Worm (Caenorhabditis elegans): ENCODE results near the gene ugt-12.

ugt-12 gene

DNA sequence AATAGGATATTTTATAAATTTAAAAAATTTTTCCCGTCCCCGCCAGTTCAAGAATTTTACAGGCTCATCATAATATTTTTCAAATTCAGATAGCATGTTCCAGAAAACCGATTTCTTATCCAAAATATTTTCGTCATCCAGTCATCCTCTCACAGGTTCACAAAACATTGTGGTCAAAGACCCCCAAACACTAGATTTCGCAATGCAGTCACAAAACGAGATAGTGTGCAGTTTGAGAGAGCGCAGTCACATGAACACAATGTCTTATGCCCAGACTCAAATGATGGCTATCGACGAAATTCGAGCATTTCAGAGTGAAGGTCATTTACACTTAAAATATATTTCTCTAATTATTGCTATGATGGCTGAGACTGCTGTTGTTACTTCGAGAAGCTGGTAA is 44.8 kb downstream of the ugt-12 start, which contains the start of gene abhd-5.2 (continued):
- TF ChIP-seq mep-1 (tag; optimal IDR thresholded peaks at IDR 0.05), result peak; percentile 70
- TF ChIP-seq sptf-1 (tag; optimal IDR thresholded peaks at IDR 0.05), result no peak
- peak; percentile 70 for TF ChIP-seq nhr-20 (tag; optimal IDR thresholded peaks at IDR 0.05)
- TF ChIP-seq nhr-84 (tag; optimal IDR thresholded peaks at IDR 0.05), result peak; percentile 93

DNA sequence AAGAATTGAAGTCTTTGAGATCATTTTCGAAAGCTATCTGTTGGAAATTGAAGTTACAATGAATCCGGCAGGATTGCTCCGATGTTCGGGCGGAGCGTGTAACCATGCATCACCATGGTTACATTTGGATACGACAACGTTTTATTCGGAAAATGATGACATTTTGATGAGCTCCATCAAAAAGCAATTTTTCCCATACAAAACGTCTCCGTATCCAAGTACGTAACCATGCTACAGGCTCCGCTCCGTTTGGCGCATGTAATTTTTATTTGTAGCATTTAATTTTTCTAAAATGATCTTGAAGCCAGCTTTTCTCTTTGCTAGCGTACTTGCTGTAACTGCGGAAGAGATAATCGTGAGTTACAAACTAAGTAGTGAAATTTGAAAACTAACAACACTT is 46.9 kb downstream of the ugt-12 start, which contains the start of the genes cwp-2 and cwp-3:
TSS of gene cwp-2 (minus strand) at position 101 of the 400 bp plus-strand sequence.
TSS of gene cwp-3 (plus strand) at position 293 of the 400 bp plus-strand sequence.
- no peak for TF ChIP-seq ets-5 (GFP tag; IDR thresholded peaks at IDR 0.05)
- TF ChIP-seq tlp-1 (tag; optimal IDR thresholded peaks at IDR 0.05), result no peak
- no peak for TF ChIP-seq C04F5.9 (tag; optimal IDR thresholded peaks at IDR 0.05)
- no peak for TF ChIP-seq nhr-20 (tag; optimal IDR thresholded peaks at IDR 0.05)
- no peak for TF ChIP-seq lin-15B (tag; optimal IDR thresholded peaks at IDR 0.05)
- no peak for TF ChIP-seq hpl-2 (GFP tag; optimal IDR thresholded peaks at IDR 0.05)
- no peak for TF ChIP-seq lir-3 (tag; optimal IDR thresholded peaks at IDR 0.05; ENCODE audit: poor library complexity)
- TF ChIP-seq efl-3 (GFP tag; optimal IDR thresholded peaks at IDR 0.05), result no peak
- TF ChIP-seq elt-3 (tag; optimal IDR thresholded peaks at IDR 0.05), result no peak
- no peak for TF ChIP-seq fkh-8 (tag; optimal IDR thresholded peaks at IDR 0.05)
- no peak for TF ChIP-seq sup-37 (GFP tag; optimal IDR thresholded peaks at IDR 0.05)
- TF ChIP-seq tbx-2 (tag; optimal IDR thresholded peaks at IDR 0.05), result no peak
- TF ChIP-seq lin-39 (tag; optimal IDR thresholded peaks at IDR 0.05), result no peak
- TF ChIP-seq snu-23 (GFP tag; optimal IDR thresholded peaks at IDR 0.05), result no peak

DNA sequence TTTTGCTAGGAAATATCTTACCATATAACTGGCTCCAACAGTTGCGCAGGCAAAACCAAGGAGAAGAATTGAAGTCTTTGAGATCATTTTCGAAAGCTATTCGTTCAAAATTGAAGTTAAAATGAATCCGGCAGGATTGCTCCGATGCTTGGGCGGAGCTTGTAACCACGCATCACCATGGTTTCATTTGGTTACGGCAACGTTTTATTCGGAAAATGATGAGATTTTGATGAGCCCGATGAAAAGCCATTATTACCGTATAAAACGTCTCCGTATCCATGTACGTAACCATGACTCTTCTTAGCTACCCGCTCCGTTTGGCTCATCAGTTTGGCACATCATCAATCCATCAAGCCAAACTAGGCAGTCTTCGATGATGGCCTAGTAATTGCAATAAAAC is 48.2 kb downstream of the ugt-12 start, which contains the start of gene cwp-1:
TSS of gene cwp-1 (minus strand) at position 101 of the 400 bp plus-strand sequence.
- TF ChIP-seq rnt-1 (tag; optimal IDR thresholded peaks at IDR 0.05) (no peak), ceh-90 (tag; optimal IDR thresholded peaks at IDR 0.05) (no peak), grh-1 (GFP tag; IDR thresholded peaks at IDR 0.05) (no peak), nhr-11 (tag; optimal IDR thresholded peaks at IDR 0.05) (no peak), nhr-28 (tag; optimal IDR thresholded peaks at IDR 0.05) (no peak), mdl-1 (tag; optimal IDR thresholded peaks at IDR 0.05) (no peak), hlh-17 (GFP tag; optimal IDR thresholded peaks at IDR 0.05; ENCODE audit: borderline replicate concordance) (no peak), lin-35 (GFP tag; optimal IDR thresholded peaks at IDR 0.05) (no peak), lin-15B (tag; optimal IDR thresholded peaks at IDR 0.05) (no peak), efl-1 (optimal IDR thresholded peaks at IDR 0.05) (no peak), efl-1 (GFP tag; optimal IDR thresholded peaks at IDR 0.05 in 1 of 2) (no peak), fkh-10 (GFP tag; optimal IDR thresholded peaks at IDR 0.05) (no peak), nhr-12 (tag; optimal IDR thresholded peaks at IDR 0.05) (no peak), fkh-4 (tag; optimal IDR thresholded peaks at IDR 0.05; ENCODE audit: borderline replicate concordance) (no peak), ceh-8 (GFP tag; optimal IDR thresholded peaks at IDR 0.05) (no peak), efl-3 (GFP tag; optimal IDR thresholded peaks at IDR 0.05) (no peak)

DNA sequence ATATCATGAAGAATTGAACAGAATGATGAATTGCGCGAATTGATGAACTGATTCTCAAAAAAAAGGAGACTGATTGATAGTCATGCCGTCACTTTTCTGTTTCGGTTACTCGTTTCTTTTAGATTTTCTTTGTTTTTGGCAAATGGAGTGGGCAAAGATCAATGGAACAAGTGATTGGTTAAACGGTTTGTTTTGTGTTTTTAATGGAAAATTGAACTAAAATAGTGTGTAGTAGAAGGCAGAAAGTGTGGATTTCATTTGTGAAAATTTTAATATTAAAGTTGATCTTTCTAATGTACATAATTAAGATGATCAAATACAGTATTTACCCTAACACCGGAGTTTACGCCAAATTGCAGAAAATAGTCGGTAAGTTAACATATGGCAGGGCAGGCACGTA is 49.5 kb downstream of the ugt-12 start, which contains the start of gene nas-9:
TSS of gene nas-9 (minus strand) at position 101 of the 400 bp plus-strand sequence.
- TF ChIP-seq nhr-85 (tag), result peak; percentile 55
- TF ChIP-seq elt-3 (tag; optimal IDR thresholded peaks at IDR 0.05), result peak in 1 of 6 experiments; percentile 29
- TF ChIP-seq jun-1 (tag; optimal IDR thresholded peaks at IDR 0.05), result no peak

Data from whole organism, L1 larva.